Fruit fly (Drosophila melanogaster) whole organism, embryonic: ENCODE results near the gene tinc.

Experiments
- Ada2b ChIP-seq: fragments of 200-800 bp; sonication (Bioruptor generic); IDR thresholded peaks from 2 replicates; pipeline ENCODE4 v1.3.6; 2022; ENCODE audit warnings: missing biosample characterization, missing genetic modification characterization
- Asciz ChIP-seq: fragments of 200-800 bp; sonication (Bioruptor generic); optimal IDR thresholded peaks from 2 replicates; lab custom pipeline; 2017; ENCODE audit warnings: missing biosample characterization, mild to moderate bottlenecking, missing genetic modification characterization, missing genetic modification reagents
- CG10366 ChIP-seq: fragments of 200-800 bp; sonication (Bioruptor generic); IDR thresholded peaks from 2 replicates; pipeline ENCODE4 v1.3.6; 2022; ENCODE audit warnings: missing biosample characterization, missing genetic modification characterization
- CG10654 ChIP-seq: fragments of 200-800 bp; sonication (Bioruptor generic); optimal IDR thresholded peaks from 2 replicates; lab custom pipeline; 2016; ENCODE audit warnings: missing biosample characterization, missing genetic modification characterization
- CG11247 ChIP-seq: fragments of 200-800 bp; sonication (Bioruptor generic); IDR thresholded peaks from 2 replicates; pipeline ENCODE4 v1.3.6; 2022; ENCODE audit warnings: missing biosample characterization, missing genetic modification characterization
- CG12769 ChIP-seq: fragments of 200-800 bp; sonication (Bioruptor generic); optimal IDR thresholded peaks from 2 replicates; lab custom pipeline; 2019; ENCODE audit warnings: missing biosample characterization, mild to moderate bottlenecking, missing genetic modification characterization, moderate library complexity
- CG13296 ChIP-seq: fragments of 200-800 bp; sonication (Bioruptor generic); optimal IDR thresholded peaks from 3 replicates; lab custom pipeline; 2018; ENCODE audit warnings: missing biosample characterization, mild to moderate bottlenecking, missing genetic modification characterization
- CG14014 ChIP-seq: fragments of 200-800 bp; sonication (Bioruptor generic); IDR thresholded peaks from 2 replicates; pipeline ENCODE4 v1.3.6; 2022; ENCODE audit warnings: missing biosample characterization, missing genetic modification characterization
- CG1529 ChIP-seq: fragments of 200-800 bp; sonication (Bioruptor generic); optimal IDR thresholded peaks from 3 replicates; lab custom pipeline; 2018; ENCODE audit warnings: missing biosample characterization, missing genetic modification characterization
- CG15514 ChIP-seq: fragments of 200-800 bp; sonication (Bioruptor generic); optimal IDR thresholded peaks from 3 replicates; lab custom pipeline; 2017; ENCODE audit warnings: missing biosample characterization, missing genetic modification characterization, mild to moderate bottlenecking, moderate library complexity, missing genetic modification reagents
- CG1603 ChIP-seq: fragments of 200-800 bp; sonication (Bioruptor generic); optimal IDR thresholded peaks from 2 replicates; lab custom pipeline; 2019; ENCODE audit warnings: missing biosample characterization, mild to moderate bottlenecking, missing genetic modification characterization, moderate library complexity
- CG1647 ChIP-seq: fragments of 200-800 bp; sonication (Bioruptor generic); optimal IDR thresholded peaks from 3 replicates; lab custom pipeline; 2016; ENCODE audit warnings: missing biosample characterization, missing genetic modification characterization
- CG31388 ChIP-seq: fragments of 200-800 bp; sonication (Bioruptor generic); optimal IDR thresholded peaks from 2 replicates; lab custom pipeline; 2016; ENCODE audit warnings: missing biosample characterization, missing genetic modification characterization
- CG34422 ChIP-seq: fragments of 200-800 bp; sonication (Bioruptor generic); IDR thresholded peaks from 3 replicates; pipeline ENCODE4 v1.3.6; 2022; ENCODE audit warnings: missing biosample characterization, missing genetic modification characterization
- CG3726 ChIP-seq: fragments of 200-800 bp; sonication (Bioruptor generic); IDR thresholded peaks from 3 replicates; pipeline ENCODE4, ENCODE4 v1.3.6; 2022; ENCODE audit warnings: missing biosample characterization, missing genetic modification characterization
- CG4360 ChIP-seq: fragments of 200-800 bp; sonication (Bioruptor generic); IDR thresholded peaks from 2 replicates; pipeline ENCODE4 v1.3.6; 2022; ENCODE audit warnings: missing biosample characterization, missing genetic modification characterization
- CG4730 ChIP-seq: fragments of 200-800 bp; sonication (Bioruptor generic); IDR thresholded peaks from 2 replicates; pipeline ENCODE4 v1.3.6; 2022; ENCODE audit warnings: missing biosample characterization, missing genetic modification characterization
- CG4854 ChIP-seq: fragments of 200-800 bp; sonication (Bioruptor generic); optimal IDR thresholded peaks from 2 replicates; lab custom pipeline; 2016; ENCODE audit warnings: missing biosample characterization, missing genetic modification characterization, inconsistent platforms
- CG6175 ChIP-seq: fragments of 200-800 bp; sonication (Bioruptor generic); IDR thresholded peaks from 3 replicates; pipeline ENCODE4 v1.3.6; 2022; ENCODE audit warnings: missing biosample characterization, missing genetic modification characterization
- CG6813 ChIP-seq: fragments of 200-800 bp; sonication (Bioruptor generic); optimal IDR thresholded peaks from 2 replicates; lab custom pipeline; 2017; ENCODE audit warnings: missing biosample characterization, missing genetic modification characterization, mild to moderate bottlenecking, moderate library complexity, missing genetic modification reagents
- CG7556 ChIP-seq: fragments of 200-800 bp; sonication (Bioruptor generic); optimal IDR thresholded peaks from 2 replicates; lab custom pipeline; 2017; ENCODE audit warnings: missing biosample characterization, mild to moderate bottlenecking, missing genetic modification characterization
- CG8281 ChIP-seq: fragments of 200-800 bp; sonication (Bioruptor generic); optimal IDR thresholded peaks from 2 replicates; lab custom pipeline; 2018; ENCODE audit warnings: missing biosample characterization, mild to moderate bottlenecking, missing genetic modification characterization, moderate library complexity
- CG8765 ChIP-seq: fragments of 200-800 bp; sonication (Bioruptor generic); IDR thresholded peaks from 2 replicates; pipeline ENCODE4 v1.3.6; 2022; ENCODE audit warnings: missing biosample characterization, missing genetic modification characterization
- CG9727 ChIP-seq: fragments of 200-800 bp; sonication (Bioruptor generic); optimal IDR thresholded peaks from 3 replicates; lab custom pipeline; 2017; ENCODE audit warnings: missing biosample characterization, mild to moderate bottlenecking, missing genetic modification characterization
- CG9797 ChIP-seq: fragments of 200-800 bp; sonication (Bioruptor generic); optimal IDR thresholded peaks from 3 replicates; lab custom pipeline; 2018; ENCODE audit warnings: missing biosample characterization, mild to moderate bottlenecking, missing genetic modification characterization
- Doc3 ChIP-seq: fragments of 200-800 bp; sonication (Bioruptor generic); IDR thresholded peaks from 3 replicates; pipeline ENCODE4 v1.3.6; 2022; ENCODE audit warnings: missing biosample characterization, missing genetic modification characterization; ENCODE audit not compliant: partially characterized antibody
- E2f2 ChIP-seq: fragments of 200-800 bp; sonication (Bioruptor generic); IDR thresholded peaks from 2 replicates; pipeline ENCODE4 v1.3.6; 2022; ENCODE audit warnings: missing biosample characterization, missing genetic modification characterization
- HLH3B ChIP-seq: fragments of 200-800 bp; sonication (Bioruptor generic); IDR thresholded peaks from 2 replicates; pipeline ENCODE4 v1.3.6; 2022; ENCODE audit warnings: missing biosample characterization, missing genetic modification characterization
- Hey ChIP-seq: fragments of 200-800 bp; sonication (Bioruptor generic); optimal IDR thresholded peaks from 3 replicates; lab custom pipeline; 2018; ENCODE audit warnings: missing biosample characterization, mild to moderate bottlenecking, missing genetic modification characterization
- Jarid2 ChIP-seq: fragments of 200-800 bp; sonication (Bioruptor generic); optimal IDR thresholded peaks from 3 replicates; lab custom pipeline; 2017; ENCODE audit warnings: mild to moderate bottlenecking, missing biosample characterization, missing genetic modification reagents, missing genetic modification characterization
- Lpt ChIP-seq: fragments of >200 bp; optimal IDR thresholded peaks from 2 replicates; lab custom pipeline; 2018; ENCODE audit warnings: missing biosample characterization, missing genetic modification characterization
- MESR4 ChIP-seq: fragments of 200-800 bp; sonication (Bioruptor generic); optimal IDR thresholded peaks from 2 replicates; lab custom pipeline; 2018; ENCODE audit warnings: missing biosample characterization, mild to moderate bottlenecking, missing genetic modification characterization, moderate library complexity
- Max ChIP-seq: fragments of 200-800 bp; sonication (Bioruptor generic); optimal IDR thresholded peaks from 2 replicates; lab custom pipeline; 2016; ENCODE audit warnings: missing biosample characterization, mild to moderate bottlenecking, missing genetic modification characterization
- Neu2 ChIP-seq: fragments of 200-800 bp; sonication (Bioruptor generic); optimal IDR thresholded peaks from 3 replicates; lab custom pipeline; 2016; ENCODE audit warnings: missing biosample characterization, missing genetic modification characterization, borderline replicate concordance
- Oaz ChIP-seq: fragments of 200-800 bp; sonication (Bioruptor generic); IDR thresholded peaks from 2 replicates; pipeline ENCODE4 v1.3.6; 2022; ENCODE audit warnings: missing biosample characterization, missing genetic modification characterization
- Optix ChIP-seq: fragments of 200-800 bp; sonication (Bioruptor generic); IDR thresholded peaks from 3 replicates; pipeline ENCODE4 v1.3.6; 2022; ENCODE audit warnings: missing biosample characterization, missing genetic modification characterization
- PHDP ChIP-seq: fragments of 200-800 bp; sonication (Bioruptor generic); optimal IDR thresholded peaks from 3 replicates; lab custom pipeline; 2018; ENCODE audit warnings: missing biosample characterization, mild to moderate bottlenecking, missing genetic modification characterization, moderate library complexity
- Rx ChIP-seq: fragments of 200-800 bp; sonication (Bioruptor generic); IDR thresholded peaks from 2 replicates; pipeline ENCODE4 v1.3.6; 2022; ENCODE audit warnings: missing biosample characterization, missing genetic modification characterization
- Spps ChIP-seq: fragments of 200-800 bp; sonication (Bioruptor generic); optimal IDR thresholded peaks from 2 replicates; lab custom pipeline; 2018; ENCODE audit warnings: missing biosample characterization, mild to moderate bottlenecking, missing genetic modification characterization
- dmrt11E ChIP-seq: fragments of 200-800 bp; sonication (Bioruptor generic); optimal IDR thresholded peaks from 3 replicates; lab custom pipeline; 2018; ENCODE audit warnings: missing biosample characterization, mild to moderate bottlenecking, missing genetic modification characterization, moderate library complexity
- emc ChIP-seq: fragments of 200-800 bp; sonication (Bioruptor generic); optimal IDR thresholded peaks from 2 replicates; lab custom pipeline; 2016; ENCODE audit warnings: missing biosample characterization, missing genetic modification characterization
- ken ChIP-seq: fragments of 200-800 bp; sonication (Bioruptor generic); IDR thresholded peaks from 3 replicates; pipeline ENCODE4 v1.3.6; 2022; ENCODE audit warnings: missing biosample characterization, missing genetic modification characterization
- lilli ChIP-seq: fragments of 200-800 bp; sonication (Bioruptor generic); optimal IDR thresholded peaks from 3 replicates; lab custom pipeline; 2016; ENCODE audit warnings: missing biosample characterization, missing genetic modification characterization
- p53 ChIP-seq: fragments of 200-800 bp; sonication (Bioruptor generic); optimal IDR thresholded peaks from 2 replicates; lab custom pipeline; 2016; ENCODE audit warnings: missing biosample characterization, missing genetic modification characterization
- repo ChIP-seq: fragments of 200-800 bp; sonication (Bioruptor generic); optimal IDR thresholded peaks from 2 replicates; lab custom pipeline; 2016; ENCODE audit warnings: missing biosample characterization, missing genetic modification characterization
- sens ChIP-seq: fragments of 200-800 bp; sonication (Bioruptor generic); peaks from one replicate; lab custom pipeline; 2016; ENCODE audit warnings: missing biosample characterization, missing genetic modification characterization
- sob ChIP-seq: fragments of 200-800 bp; sonication (Bioruptor generic); IDR thresholded peaks from 2 replicates; pipeline ENCODE4 v1.3.6; 2022; ENCODE audit warnings: missing biosample characterization, missing genetic modification characterization
- unpg ChIP-seq: fragments of 200-800 bp; sonication (Bioruptor generic); optimal IDR thresholded peaks from 3 replicates; lab custom pipeline; 2018; ENCODE audit warnings: missing biosample characterization, mild to moderate bottlenecking, missing genetic modification characterization, moderate library complexity
- wor ChIP-seq: fragments of 200-800 bp; sonication (Bioruptor generic); IDR thresholded peaks from 2 replicates; pipeline ENCODE4 v1.3.6; 2022; ENCODE audit warnings: missing biosample characterization, missing genetic modification characterization
- yki ChIP-seq: fragments of >200 bp; optimal IDR thresholded peaks from 3 replicates; lab custom pipeline; 2018
- zf30C ChIP-seq: fragments of 200-800 bp; sonication (Bioruptor generic); optimal IDR thresholded peaks from 3 replicates; lab custom pipeline; 2018; ENCODE audit warnings: missing biosample characterization, mild to moderate bottlenecking, missing genetic modification characterization
- zfh2 ChIP-seq: fragments of 200-800 bp; sonication (Bioruptor generic); optimal IDR thresholded peaks from 2 replicates; lab custom pipeline; 2016; ENCODE audit warnings: missing biosample characterization, missing genetic modification characterization

The tinc gene

dm6 chr3R:17781371-17781770 is 30.0 kb upstream of the tinc start (continued):
- TF ChIP-seq emc (GFP tag; lab: Kevin White, UChicago), result peak; percentile 72
- TF ChIP-seq E2f2 (GFP tag; lab: Robert Waterston, UW), result peak; percentile 49
- TF ChIP-seq CG4854, result no peak
- TF ChIP-seq CG31388, result no peak
- peak; percentile 36 for TF ChIP-seq CG15514 (GFP tag; lab: Kevin White, UChicago)
- peak; percentile 71 for TF ChIP-seq CG6813 (GFP tag; lab: Kevin White, UChicago)
- TF ChIP-seq CG34422, result peak; percentile 87
- TF ChIP-seq CG1603 (tag; lab: Kevin White, UChicago), result peak; percentile 78
- TF ChIP-seq CG4360 (GFP tag; lab: Robert Waterston, UW), result peak; percentile 50
- TF ChIP-seq CG10654 (GFP tag; lab: Kevin White, UChicago), result peak; percentile 64
- peak; percentile 88 for TF ChIP-seq sob
- peak; percentile 73 for TF ChIP-seq zfh2
- TF ChIP-seq Jarid2, result peak; percentile 27
- peak; percentile 73; the same call in 2 of the 3 replicates for TF ChIP-seq CG3726 (GFP tag; lab: Robert Waterston, UW)
- TF ChIP-seq CG13296 (GFP tag; lab: Kevin White, UChicago), result peak; percentile 80
- TF ChIP-seq MESR4 (GFP tag; lab: Kevin White, UChicago), result no peak
- peak; percentile 85 for TF ChIP-seq CG12769
- TF ChIP-seq dmrt11E (tag; lab: Kevin White, UChicago), result no peak
- no peak for TF ChIP-seq CG8765 (GFP tag; lab: Robert Waterston, UW)
- TF ChIP-seq CG4730 (GFP tag; lab: Robert Waterston, UW), result peak; percentile 86
- peak; percentile 89 for TF ChIP-seq unpg (GFP tag; lab: Kevin White, UChicago)
- peak; percentile 76 for TF ChIP-seq lilli (GFP tag; lab: Kevin White, UChicago)
- TF ChIP-seq Optix (GFP tag; lab: Robert Waterston, UW), result 0 out of 3 replicates have a peak, but pooled peaks have one; percentile 43
- peak; percentile 97 for TF ChIP-seq sens (GFP tag; lab: Kevin White, UChicago)
- TF ChIP-seq CG9727 (GFP tag; lab: Kevin White, UChicago), result peak; percentile 50
- TF ChIP-seq Rx (GFP tag; lab: Robert Waterston, UW), result peak; percentile 77
- TF ChIP-seq CG1647 (GFP tag; lab: Kevin White, UChicago), result peak; percentile 40
- peak; percentile 77 for TF ChIP-seq CG7556 (GFP tag; lab: Kevin White, UChicago)
- TF ChIP-seq Hey, result no peak
- TF ChIP-seq HLH3B (GFP tag; lab: Robert Waterston, UW), result peak; percentile 87
- peak; percentile 72 for TF ChIP-seq Oaz (GFP tag; lab: Robert Waterston, UW)
- TF ChIP-seq CG10366, result peak; percentile 80
- peak; percentile 88 for TF ChIP-seq CG11247
- peak; percentile 71 for TF ChIP-seq wor (GFP tag; lab: Robert Waterston, UW)
- TF ChIP-seq Neu2 (GFP tag; lab: Kevin White, UChicago), result no peak
- no peak for TF ChIP-seq Doc3
- TF ChIP-seq CG6175 (GFP tag; lab: Robert Waterston, UW), result peak; percentile 68; the same call in 2 of the 3 replicates
- peak; percentile 52 for TF ChIP-seq repo (GFP tag; lab: Kevin White, UChicago)
- TF ChIP-seq zf30C (GFP tag; lab: Kevin White, UChicago), result peak; percentile 21
- TF ChIP-seq CG8281, result peak; percentile 67
- TF ChIP-seq PHDP (tag; lab: Kevin White, UChicago), result peak; percentile 77
- TF ChIP-seq yki (lab: Kevin White, UChicago), result no peak
- TF ChIP-seq CG9797 (GFP tag; lab: Kevin White, UChicago), result no peak
- peak; percentile 88 for TF ChIP-seq Ada2b
- peak; percentile 74 for TF ChIP-seq CG14014 (GFP tag; lab: Robert Waterston, UW)
- peak; percentile 35 for TF ChIP-seq Max (GFP tag; lab: Kevin White, UChicago)
- no peak for TF ChIP-seq Lpt (GFP tag; lab: Kevin White, UChicago)
- peak; percentile 44 for TF ChIP-seq p53 (GFP tag; lab: Kevin White, UChicago)
- no peak for TF ChIP-seq Spps (tag; lab: Kevin White, UChicago)
- peak; percentile 44 for TF ChIP-seq Asciz (GFP tag; lab: Kevin White, UChicago)
- peak; percentile 83 for TF ChIP-seq ken (GFP tag; lab: Robert Waterston, UW)
- peak; percentile 53 for TF ChIP-seq CG1529 (GFP tag; lab: Kevin White, UChicago)
